Worm (Caenorhabditis elegans) whole organism, late embryonic: ENCODE results near the gene F12A10.6.
"Not testable (repeated sequence)": the region's sequence is repeated elsewhere in the genome, so short reads cannot be mapped to it uniquely, and the experiment has no call there.

ENCODE experiments used
- C08G9.2 ChIP-seq: sonication (generic microtip); optimal IDR thresholded peaks from 2 replicates; lab custom pipeline; 2016; ENCODE audit warnings: mild to moderate bottlenecking, missing genetic modification characterization, moderate library complexity, missing compliant biosample characterization
- C38D4.7 ChIP-seq: fragments of 200-800 bp; sonication (Bioruptor generic); optimal IDR thresholded peaks from 2 replicates; lab custom pipeline; 2018; ENCODE audit warnings: mild to moderate bottlenecking, missing genetic modification characterization, moderate library complexity, missing compliant biosample characterization
- K09A11.1 ChIP-seq: sonication (generic microtip); optimal IDR thresholded peaks from 2 replicates; lab custom pipeline; 2017; ENCODE audit warnings: antibody characterized with exemption, mild to moderate bottlenecking, missing genetic modification characterization, missing compliant biosample characterization; ENCODE audit not compliant: insufficient read depth
- ama-1 ChIP-seq: fragments of 150-350 bp; optimal IDR thresholded peaks from 2 replicates; lab custom pipeline; 2014
- ceh-14 ChIP-seq: sonication (generic microtip); optimal IDR thresholded peaks from 2 replicates; lab custom pipeline; 2016; ENCODE audit warnings: missing genotype, missing genetic modification characterization, missing compliant biosample characterization
- ceh-18 ChIP-seq: sonication (generic microtip); optimal IDR thresholded peaks from 2 replicates; lab custom pipeline; 2016; ENCODE audit warnings: missing genetic modification characterization, missing compliant biosample characterization
- ceh-19 ChIP-seq: fragments of 200-800 bp; sonication (Bioruptor generic); optimal IDR thresholded peaks from 2 replicates; lab custom pipeline; 2018; ENCODE audit warnings: mild to moderate bottlenecking, missing genetic modification characterization, missing compliant biosample characterization
- ceh-24 ChIP-seq: sonication (generic microtip); optimal IDR thresholded peaks from 2 replicates; lab custom pipeline; 2016; ENCODE audit warnings: mild to moderate bottlenecking, missing genetic modification characterization, missing compliant biosample characterization
- ceh-31 ChIP-seq: sonication (generic microtip); optimal IDR thresholded peaks from 2 replicates; lab custom pipeline; 2016; ENCODE audit warnings: missing genetic modification characterization, missing compliant biosample characterization
- ceh-6 ChIP-seq: fragments of 200-800 bp; sonication (Bioruptor generic); optimal IDR thresholded peaks from 2 replicates; lab custom pipeline; 2018; ENCODE audit warnings: mild to moderate bottlenecking, missing genetic modification characterization, missing compliant biosample characterization
- che-1 ChIP-seq: sonication (generic microtip); optimal IDR thresholded peaks from 2 replicates; lab custom pipeline; 2016; ENCODE audit warnings: mild to moderate bottlenecking, missing genetic modification characterization, missing compliant biosample characterization
- ets-4 ChIP-seq: sonication (generic microtip); optimal IDR thresholded peaks from 2 replicates; lab custom pipeline; 2016; ENCODE audit warnings: missing genetic modification characterization, missing compliant biosample characterization
- eyg-1 ChIP-seq: sonication (generic microtip); optimal IDR thresholded peaks from 2 replicates; lab custom pipeline; 2016; ENCODE audit warnings: missing genotype, missing genetic modification characterization, missing compliant biosample characterization
- fkh-6 ChIP-seq: sonication (generic microtip); optimal IDR thresholded peaks from 2 replicates; lab custom pipeline; 2016; ENCODE audit warnings: missing genetic modification characterization, missing compliant biosample characterization
- gmeb-2 ChIP-seq: sonication (generic microtip); optimal IDR thresholded peaks from 2 replicates; lab custom pipeline; 2016; ENCODE audit warnings: missing genetic modification characterization, inconsistent platforms, missing compliant biosample characterization
- hlh-13 ChIP-seq: fragments of 200-800 bp; sonication (Bioruptor generic); optimal IDR thresholded peaks from 2 replicates; lab custom pipeline; 2018; ENCODE audit warnings: mild to moderate bottlenecking, missing genetic modification characterization, missing compliant biosample characterization
- hlh-30 ChIP-seq: sonication (generic microtip); optimal IDR thresholded peaks from 2 replicates; lab custom pipeline; 2017; ENCODE audit warnings: antibody characterized with exemption, missing genetic modification characterization, missing compliant biosample characterization; ENCODE audit not compliant: insufficient read depth
- hlh-8 ChIP-seq: sonication (generic microtip); optimal IDR thresholded peaks from 2 replicates; lab custom pipeline; 2016; ENCODE audit warnings: missing genotype, missing genetic modification characterization, missing compliant biosample characterization
- lim-6 ChIP-seq: sonication (generic microtip); optimal IDR thresholded peaks from 2 replicates; lab custom pipeline; 2016; ENCODE audit warnings: missing genetic modification characterization, missing compliant biosample characterization
- madf-2 ChIP-seq: sonication (generic microtip); optimal IDR thresholded peaks from 2 replicates; lab custom pipeline; 2017; ENCODE audit warnings: missing genetic modification characterization, missing compliant biosample characterization
- mec-3 ChIP-seq: sonication (generic microtip); optimal IDR thresholded peaks from 2 replicates; lab custom pipeline; 2016; ENCODE audit warnings: borderline replicate concordance, missing genetic modification characterization, missing compliant biosample characterization
- nfya-1 ChIP-seq: sonication (generic microtip); optimal IDR thresholded peaks from 2 replicates; lab custom pipeline; 2017; ENCODE audit warnings: missing genetic modification characterization, mild to moderate bottlenecking, missing compliant biosample characterization, antibody characterized with exemption, moderate library complexity
- nhr-11 ChIP-seq: fragments of 150-350 bp; optimal IDR thresholded peaks from 2 replicates; lab custom pipeline; 2014; ENCODE audit warnings: missing biosample characterization, missing genetic modification characterization
- nhr-232 ChIP-seq: sonication (generic microtip); optimal IDR thresholded peaks from 2 replicates; lab custom pipeline; 2016; ENCODE audit warnings: missing genetic modification characterization, missing compliant biosample characterization
- pag-3 ChIP-seq: sonication (generic microtip); optimal IDR thresholded peaks from 2 replicates; lab custom pipeline; 2016; ENCODE audit warnings: missing compliant biosample characterization, missing genetic modification characterization, borderline replicate concordance
- pat-9 ChIP-seq: fragments of 200-800 bp; sonication (Bioruptor generic); optimal IDR thresholded peaks from 2 replicates; lab custom pipeline; 2018; ENCODE audit warnings: mild to moderate bottlenecking, missing genetic modification characterization, moderate library complexity, missing compliant biosample characterization
- pax-1 ChIP-seq: fragments of 150-350 bp; optimal IDR thresholded peaks from 2 replicates; lab custom pipeline; 2014; ENCODE audit warnings: missing biosample characterization, missing genetic modification characterization
- pros-1 ChIP-seq: fragments of 150-350 bp; optimal IDR thresholded peaks from 2 replicates; lab custom pipeline; 2014; ENCODE audit warnings: missing biosample characterization, missing genetic modification reagents, missing genetic modification characterization
- rnt-1 ChIP-seq: sonication (generic microtip); optimal IDR thresholded peaks from 2 replicates; lab custom pipeline; 2016; ENCODE audit warnings: missing genetic modification characterization, missing compliant biosample characterization
- sdc-2 ChIP-seq: sonication (generic microtip); optimal IDR thresholded peaks from 2 replicates; lab custom pipeline; 2016; ENCODE audit warnings: missing genotype, missing genetic modification characterization, missing compliant biosample characterization
- sox-2 ChIP-seq: fragments of 200-800 bp; sonication (Bioruptor generic); IDR thresholded peaks from 2 replicates; pipeline ENCODE4 v1.3.6; 2022; ENCODE audit warnings: missing genetic modification reagents, missing genetic modification characterization, missing compliant biosample characterization
- syd-9 ChIP-seq: sonication (generic microtip); optimal IDR thresholded peaks from 2 replicates; lab custom pipeline; 2016; ENCODE audit warnings: mild to moderate bottlenecking, missing genetic modification characterization, moderate library complexity, missing compliant biosample characterization
- tbx-2 ChIP-seq: sonication (generic microtip); optimal IDR thresholded peaks from 2 replicates; lab custom pipeline; 2016; ENCODE audit warnings: missing genetic modification characterization, missing compliant biosample characterization
- tbx-7 ChIP-seq: sonication (generic microtip); optimal IDR thresholded peaks from 2 replicates; lab custom pipeline; 2016; ENCODE audit warnings: missing genotype, missing genetic modification characterization, missing compliant biosample characterization
- unc-55 ChIP-seq: sonication (generic microtip); optimal IDR thresholded peaks from 2 replicates; lab custom pipeline; 2017; ENCODE audit warnings: missing biosample characterization, missing genetic modification reagents, missing genetic modification characterization
- unc-86 ChIP-seq: sonication (generic microtip); optimal IDR thresholded peaks from 2 replicates; lab custom pipeline; 2016; ENCODE audit warnings: missing genetic modification characterization, missing compliant biosample characterization
- zip-5 ChIP-seq: sonication (generic microtip); optimal IDR thresholded peaks from 2 replicates; lab custom pipeline; 2016; ENCODE audit warnings: missing genetic modification characterization, missing compliant biosample characterization
- ztf-16 ChIP-seq: sonication (generic microtip); optimal IDR thresholded peaks from 2 replicates; lab custom pipeline; 2017; ENCODE audit warnings: missing genetic modification characterization, missing compliant biosample characterization

F12A10.6 gene

DNA sequence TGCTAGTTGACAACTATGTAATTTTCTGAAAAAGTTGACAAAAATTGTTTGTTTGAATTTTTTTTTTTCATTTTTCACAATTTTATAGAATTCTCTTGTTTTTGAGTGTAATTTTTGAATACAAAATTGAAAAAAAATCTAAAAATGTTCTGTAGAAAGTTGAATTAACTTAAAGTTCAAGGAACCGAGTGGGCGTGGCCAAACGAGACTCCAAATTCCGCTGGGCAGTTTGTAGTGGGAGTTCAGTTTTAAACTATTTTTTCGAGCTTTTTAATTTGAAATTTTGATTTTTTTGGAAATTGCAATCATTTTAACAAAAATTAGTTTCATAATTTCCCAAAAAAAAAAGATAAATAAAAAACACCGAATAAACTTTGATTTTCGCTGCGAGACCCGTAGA, 42.8 kb upstream of the F12A10.6 start:
- TF ChIP-seq pat-9, result no peak
- no peak for TF ChIP-seq hlh-8
- TF ChIP-seq ceh-14 (tag; lab: Kevin White, UChicago), result no peak
- no peak for TF ChIP-seq pax-1 (tag; lab: Kevin White, UChicago)
- no peak for TF ChIP-seq syd-9 (tag; lab: Kevin White, UChicago)
- no peak for TF ChIP-seq sox-2
- no peak for TF ChIP-seq C08G9.2 (tag; lab: Kevin White, UChicago)
- no peak for TF ChIP-seq lim-6 (tag; lab: Kevin White, UChicago)
- no peak for TF ChIP-seq pag-3 (tag; lab: Kevin White, UChicago)
- TF ChIP-seq hlh-13 (GFP tag; lab: Kevin White, UChicago), result no peak
- TF ChIP-seq ztf-16, result no peak
- no peak for TF ChIP-seq ceh-24
- no peak for TF ChIP-seq ceh-18 (tag; lab: Kevin White, UChicago)
- no peak for TF ChIP-seq nfya-1 (tag; lab: Kevin White, UChicago)
- no peak for TF ChIP-seq gmeb-2 (tag; lab: Kevin White, UChicago)
- no peak for TF ChIP-seq nhr-11 (tag; lab: Kevin White, UChicago)
- TF ChIP-seq ceh-6 (GFP tag; lab: Kevin White, UChicago), result no peak
- TF ChIP-seq ama-1 (lab: Kevin White, UChicago), result no peak
- TF ChIP-seq mec-3 (tag; lab: Kevin White, UChicago), result no peak
- no peak for TF ChIP-seq sdc-2 (tag; lab: Kevin White, UChicago)

ce11 chrII:5534939-5535338, 40.6 kb upstream of the F12A10.6 start, which contains the start of gene hlh-25:
hlh-25 (plus strand) TSS chrII:5535239.
- not testable (repeated sequence) for TF ChIP-seq madf-2; nfya-1 (tag; lab: Kevin White, UChicago); sdc-2 (tag; lab: Kevin White, UChicago)
- TF ChIP-seq, all 69 proteins: peak for 0; not testable (repeated sequence) for 69

- TF ChIP-seq nfya-1 (tag; lab: Kevin White, UChicago) (no peak), hlh-13 (GFP tag; lab: Kevin White, UChicago) (no peak), ets-4 (tag; lab: Kevin White, UChicago) (no peak)
- TF ChIP-seq, all 69 proteins: peak for 0
Measured at ce11 chrII:5533642-5534041, 39.3 kb upstream of the F12A10.6 start, which contains the start of gene hlh-26. hlh-26 (minus strand) TSS chrII:5533742.

- no peak for TF ChIP-seq pros-1 (tag; lab: Kevin White, UChicago)
- no peak for TF ChIP-seq sdc-2 (tag; lab: Kevin White, UChicago)
- TF ChIP-seq hlh-30 (tag; lab: Kevin White, UChicago), result no peak
Measured at ce11 chrII:5531855-5532328, 37.6 kb upstream of the F12A10.6 start, which contains the start of gene C17C3.9. C17C3.9 (minus strand) TSS chrII:5532278.

ce11 chrII:5527841-5528240, 33.5 kb upstream of the F12A10.6 start, which contains the start of gene ZK177.1:
ZK177.1 (plus strand) TSS chrII:5528141.
- TF ChIP-seq K09A11.1 (no peak), ceh-31 (tag; lab: Kevin White, UChicago) (no peak), C38D4.7 (GFP tag; lab: Kevin White, UChicago) (no peak), rnt-1 (tag; lab: Kevin White, UChicago) (no peak), ceh-18 (tag; lab: Kevin White, UChicago) (no peak), unc-55 (GFP tag; lab: Kevin White, UChicago) (no peak), tbx-7 (tag; lab: Kevin White, UChicago) (no peak)

DNA sequence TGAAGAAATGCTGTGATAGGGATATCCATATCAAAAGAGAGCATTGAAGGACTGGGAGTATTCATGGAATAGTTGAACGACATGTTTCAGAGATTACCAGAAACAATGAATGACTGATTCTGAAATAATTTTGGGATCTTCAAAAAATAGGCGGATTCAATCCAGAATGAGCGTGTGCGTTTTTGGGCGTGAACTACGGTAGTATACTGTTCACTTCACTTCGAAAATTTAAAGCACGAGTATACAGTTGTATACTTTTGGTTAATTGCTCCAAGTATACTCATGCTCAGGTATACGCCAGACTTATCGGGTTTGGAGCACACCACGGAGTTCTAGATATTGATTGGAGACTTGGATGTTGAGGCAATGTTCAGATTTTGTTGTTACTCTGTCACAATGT, 31.0 kb upstream of the F12A10.6 start, which contains the start of gene tbx-35:
tbx-35 (minus strand) TSS at position 101 of the 400 bp plus-strand sequence.
- TF ChIP-seq nhr-232 (tag; lab: Kevin White, UChicago) (no peak), ceh-31 (tag; lab: Kevin White, UChicago) (no peak), che-1 (no peak), fkh-6 (no peak), tbx-2 (tag; lab: Kevin White, UChicago) (no peak), C08G9.2 (tag; lab: Kevin White, UChicago) (no peak), rnt-1 (tag; lab: Kevin White, UChicago) (no peak), syd-9 (tag; lab: Kevin White, UChicago) (no peak), zip-5 (tag; lab: Kevin White, UChicago) (no peak), sdc-2 (tag; lab: Kevin White, UChicago) (no peak), ceh-19 (GFP tag; lab: Kevin White, UChicago) (no peak), eyg-1 (tag; lab: Kevin White, UChicago) (no peak), unc-86 (no peak)
